Fruit fly (Drosophila melanogaster): ENCODE data around the gene CG43630.
A peak's percentile ranks its signal among the peaks of the same experiment; 100 is the strongest.

CG43630 gene

dm6 chr3R:12674041-12674623 is 1.9 kb downstream of the CG43630 start, which contains the start of gene Gnmt:
Gnmt (plus strand) TSS chr3R:12674608.
- no peak for TF ChIP-seq CG34367 (tag; optimal IDR thresholded peaks at IDR 0.05)
- no peak for TF ChIP-seq CG14655 (GFP tag; optimal IDR thresholded peaks at IDR 0.05)
- TF ChIP-seq EcR (GFP tag; optimal IDR thresholded peaks at IDR 0.05): no peak
- no peak for TF ChIP-seq CG10348 (GFP tag; IDR thresholded peaks at IDR 0.05)
- no peak for TF ChIP-seq CG4496 (GFP tag; IDR thresholded peaks at IDR 0.05)
- no peak for TF ChIP-seq CG32121 (GFP tag; IDR thresholded peaks at IDR 0.05)
- TF ChIP-seq D1 (tag; optimal IDR thresholded peaks at IDR 0.05): no peak
- TF ChIP-seq CG12605 (GFP tag; IDR thresholded peaks at IDR 0.05): no peak
- no peak for TF ChIP-seq Snoo (tag; optimal IDR thresholded peaks at IDR 0.05)
- TF ChIP-seq gl (tag; optimal IDR thresholded peaks at IDR 0.05): no peak
- no peak for TF ChIP-seq CG9948 (tag; optimal IDR thresholded peaks at IDR 0.05)
- TF ChIP-seq rn (GFP tag; IDR thresholded peaks at IDR 0.05): no peak
- TF ChIP-seq CG13204 (GFP tag; optimal IDR thresholded peaks at IDR 0.05): no peak
- no peak for TF ChIP-seq fd96Ca (GFP tag; IDR thresholded peaks at IDR 0.05)
- no peak for TF ChIP-seq Pif1B (GFP tag; optimal IDR thresholded peaks at IDR 0.05)
- TF ChIP-seq Ets98B (GFP tag; IDR thresholded peaks at IDR 0.05): no peak
- TF ChIP-seq CG8159 (tag; optimal IDR thresholded peaks at IDR 0.05): no peak

dm6 chr3R:12666206-12666834 is 9.7 kb downstream of the CG43630 start:
- no peak for TF ChIP-seq CG8301 (tag; optimal IDR thresholded peaks at IDR 0.05)
- TF ChIP-seq gl (tag; optimal IDR thresholded peaks at IDR 0.05): no peak
- no peak for TF ChIP-seq Snoo (tag; optimal IDR thresholded peaks at IDR 0.05)
- TF ChIP-seq CG4496 (GFP tag; IDR thresholded peaks at IDR 0.05): no peak
- TF ChIP-seq CG34367 (tag; optimal IDR thresholded peaks at IDR 0.05): no peak
- no peak for TF ChIP-seq EcR (GFP tag; optimal IDR thresholded peaks at IDR 0.05)
- no peak for TF ChIP-seq Pif1B (GFP tag; optimal IDR thresholded peaks at IDR 0.05)

dm6 chr3R:12662531-12662930 is 13.5 kb downstream of the CG43630 start, which contains the start of gene CG14395:
CG14395 (plus strand) TSS chr3R:12662831.
- TF ChIP-seq gl (tag; optimal IDR thresholded peaks at IDR 0.05) (no peak), rn (GFP tag; IDR thresholded peaks at IDR 0.05) (no peak), CG8301 (tag; optimal IDR thresholded peaks at IDR 0.05) (no peak), CG8159 (tag; optimal IDR thresholded peaks at IDR 0.05) (no peak), D1 (tag; optimal IDR thresholded peaks at IDR 0.05) (no peak), EcR (GFP tag; optimal IDR thresholded peaks at IDR 0.05) (no peak), CG4496 (GFP tag; IDR thresholded peaks at IDR 0.05) (peak; percentile 72; the same call in 2 of the 3 replicates), CG32121 (GFP tag; IDR thresholded peaks at IDR 0.05) (no peak), Pif1A (GFP tag; optimal IDR thresholded peaks at IDR 0.05) (no peak), CG9948 (tag; optimal IDR thresholded peaks at IDR 0.05) (no peak), fd96Ca (GFP tag; IDR thresholded peaks at IDR 0.05) (no peak), Ets98B (GFP tag; IDR thresholded peaks at IDR 0.05) (0 out of 2 replicates have a peak, but pooled peaks have one; percentile 17)

- TF ChIP-seq CG12605 (GFP tag; IDR thresholded peaks at IDR 0.05) (no peak), CG8159 (tag; optimal IDR thresholded peaks at IDR 0.05) (no peak), CG9948 (tag; optimal IDR thresholded peaks at IDR 0.05) (no peak), CG14655 (GFP tag; optimal IDR thresholded peaks at IDR 0.05) (no peak), CG17806 (tag; optimal IDR thresholded peaks at IDR 0.05) (no peak), EcR (GFP tag; optimal IDR thresholded peaks at IDR 0.05) (no peak), CG15710 (tag; optimal IDR thresholded peaks at IDR 0.05) (no peak), CG13204 (GFP tag; optimal IDR thresholded peaks at IDR 0.05) (no peak), CG10348 (GFP tag; IDR thresholded peaks at IDR 0.05) (no peak), rn (GFP tag; IDR thresholded peaks at IDR 0.05) (no peak), CG4496 (GFP tag; IDR thresholded peaks at IDR 0.05) (no peak), gl (tag; optimal IDR thresholded peaks at IDR 0.05) (no peak), CG32121 (GFP tag; IDR thresholded peaks at IDR 0.05) (no peak), D1 (tag; optimal IDR thresholded peaks at IDR 0.05) (no peak), fd96Ca (GFP tag; IDR thresholded peaks at IDR 0.05) (no peak), CG8301 (tag; optimal IDR thresholded peaks at IDR 0.05) (no peak), CG34367 (tag; optimal IDR thresholded peaks at IDR 0.05) (no peak), Snoo (tag; optimal IDR thresholded peaks at IDR 0.05) (no peak)
Measured at dm6 chr3R:12656946-12657566, 19.0 kb downstream of the CG43630 start.

dm6 chr3R:12654253-12654623 is 21.8 kb downstream of the CG43630 start, which contains the start of gene CG6225:
CG6225 (plus strand) TSS chr3R:12654577.
- TF ChIP-seq fd96Ca (GFP tag; IDR thresholded peaks at IDR 0.05): no peak
- TF ChIP-seq Ets98B (GFP tag; IDR thresholded peaks at IDR 0.05): no peak
- TF ChIP-seq CG15710 (tag; optimal IDR thresholded peaks at IDR 0.05): no peak
- TF ChIP-seq CG8301 (tag; optimal IDR thresholded peaks at IDR 0.05): no peak

- TF ChIP-seq CG32121 (GFP tag; IDR thresholded peaks at IDR 0.05) (peak; percentile 79), CG15710 (tag; optimal IDR thresholded peaks at IDR 0.05) (no peak), gl (tag; optimal IDR thresholded peaks at IDR 0.05) (no peak), CG4496 (GFP tag; IDR thresholded peaks at IDR 0.05) (0 out of 3 replicates have a peak, but pooled peaks have one; percentile 18), CG34367 (tag; optimal IDR thresholded peaks at IDR 0.05) (no peak), CG17806 (tag; optimal IDR thresholded peaks at IDR 0.05) (no peak), Pif1B (GFP tag; optimal IDR thresholded peaks at IDR 0.05) (no peak), CG9948 (tag; optimal IDR thresholded peaks at IDR 0.05) (no peak), rn (GFP tag; IDR thresholded peaks at IDR 0.05) (peak; percentile 46), CG14655 (GFP tag; optimal IDR thresholded peaks at IDR 0.05) (peak; percentile 55), CG8159 (tag; optimal IDR thresholded peaks at IDR 0.05) (no peak), CG12605 (GFP tag; IDR thresholded peaks at IDR 0.05) (no peak), CG10348 (GFP tag; IDR thresholded peaks at IDR 0.05) (peak; percentile 52; the same call in 1 of the 2 replicates), Pif1A (GFP tag; optimal IDR thresholded peaks at IDR 0.05) (no peak), Snoo (tag; optimal IDR thresholded peaks at IDR 0.05) (no peak), fd96Ca (GFP tag; IDR thresholded peaks at IDR 0.05) (peak; percentile 80), CG8301 (tag; optimal IDR thresholded peaks at IDR 0.05) (peak; percentile 47), CG13204 (GFP tag; optimal IDR thresholded peaks at IDR 0.05) (no peak), Ets98B (GFP tag; IDR thresholded peaks at IDR 0.05) (peak; percentile 46), EcR (GFP tag; optimal IDR thresholded peaks at IDR 0.05) (no peak), D1 (tag; optimal IDR thresholded peaks at IDR 0.05) (no peak)
Measured at dm6 chr3R:12653511-12654252, 22.4 kb downstream of the CG43630 start.

Measured in whole organism, pupa.